Comparison of ENCODE assay signal across 4 worm cellular contexts in genomic region chrIII:2834998-2835397, ce11.
TF ChIP-seq lines count a peak whose summit lies in the region.

No protein-coding gene starts in this region.

TF ChIP-seq in whole organism, L3 larva, 47 proteins besides CTCF, POLR2A, EP300 and RAD21:
- TF ChIP-seq ceh-28 (tag; optimal IDR thresholded peaks at IDR 0.05; lab: Kevin White, UChicago) (peak; percentile 89), R02D3.7 (tag; optimal IDR thresholded peaks at IDR 0.05; lab: Kevin White, UChicago) (no peak)

TF ChIP-seq in whole organism, L4 larva, 104 proteins besides CTCF, POLR2A, EP300 and RAD21:
- TF ChIP-seq ceh-28 (tag; optimal IDR thresholded peaks at IDR 0.05; lab: Kevin White, UChicago) (peak; percentile 82), zip-11 (GFP tag; IDR thresholded peaks at IDR 0.05; lab: Robert Waterston, UW) (no peak), nhr-41 (GFP tag; IDR thresholded peaks at IDR 0.05; lab: Robert Waterston, UW) (no peak), D1046.2 (GFP tag; IDR thresholded peaks at IDR 0.05; lab: Robert Waterston, UW) (no peak), ZK337.2 (GFP tag; IDR thresholded peaks at IDR 0.05; lab: Robert Waterston, UW) (no peak), php-3 (GFP tag; IDR thresholded peaks at IDR 0.05; lab: Robert Waterston, UW) (no peak)

TF ChIP-seq in whole organism, late embryonic, 69 proteins besides CTCF, POLR2A, EP300 and RAD21:
- TF ChIP-seq K09A11.1 (tag; optimal IDR thresholded peaks at IDR 0.05; lab: Kevin White, UChicago; ENCODE audit: insufficient read depth) (no peak), hlh-8 (tag; optimal IDR thresholded peaks at IDR 0.05; lab: Kevin White, UChicago) (no peak), unc-3 (GFP tag; conservative IDR thresholded peaks at IDR 0.05; lab: Robert Waterston, UW) (no peak), unc-3 (tag; optimal IDR thresholded peaks at IDR 0.05; lab: Kevin White, UChicago) (no peak), pat-9 (tag; optimal IDR thresholded peaks at IDR 0.05; lab: Kevin White, UChicago) (no peak), hlh-15 (tag; optimal IDR thresholded peaks at IDR 0.05; lab: Kevin White, UChicago) (no peak), ceh-45 (GFP tag; IDR thresholded peaks at IDR 0.05; lab: Robert Waterston, UW) (no peak), elt-4 (tag; optimal IDR thresholded peaks at IDR 0.05; lab: Kevin White, UChicago) (no peak), ceh-6 (GFP tag; optimal IDR thresholded peaks at IDR 0.05; lab: Kevin White, UChicago) (no peak), ceh-48 (tag; optimal IDR thresholded peaks at IDR 0.05; lab: Kevin White, UChicago) (peak; percentile 20)

TF ChIP-seq in whole organism, midembryonic, 9 proteins besides CTCF, POLR2A, EP300 and RAD21:
- TF ChIP-seq ztf-29 (GFP tag; IDR thresholded peaks at IDR 0.05; lab: Robert Waterston, UW) (no peak), med-1 (GFP tag; optimal IDR thresholded peaks at IDR 0.05; lab: Kevin White, UChicago; ENCODE audit: insufficient read depth) (no peak), klf-2 (GFP tag; conservative IDR thresholded peaks at IDR 0.05; lab: Robert Waterston, UW) (no peak), ref-1 (GFP tag; conservative IDR thresholded peaks at IDR 0.05; lab: Robert Waterston, UW) (no peak), tab-1 (GFP tag; IDR thresholded peaks at IDR 0.05; lab: Robert Waterston, UW) (no peak), T22C8.4 (GFP tag; IDR thresholded peaks at IDR 0.05; lab: Robert Waterston, UW) (peak; percentile 77), cog-1 (tag; optimal IDR thresholded peaks at IDR 0.05; lab: Kevin White, UChicago) (no peak), ztf-23 (GFP tag; IDR thresholded peaks at IDR 0.05; lab: Robert Waterston, UW) (no peak), flt-1 (GFP tag; IDR thresholded peaks at IDR 0.05; lab: Robert Waterston, UW) (no peak)
TF ChIP-seq in whole organism, midembryonic: peak in this region for 1.
